Fruit fly (Drosophila melanogaster): ENCODE measurements around the gene CG15357.

DNA sequence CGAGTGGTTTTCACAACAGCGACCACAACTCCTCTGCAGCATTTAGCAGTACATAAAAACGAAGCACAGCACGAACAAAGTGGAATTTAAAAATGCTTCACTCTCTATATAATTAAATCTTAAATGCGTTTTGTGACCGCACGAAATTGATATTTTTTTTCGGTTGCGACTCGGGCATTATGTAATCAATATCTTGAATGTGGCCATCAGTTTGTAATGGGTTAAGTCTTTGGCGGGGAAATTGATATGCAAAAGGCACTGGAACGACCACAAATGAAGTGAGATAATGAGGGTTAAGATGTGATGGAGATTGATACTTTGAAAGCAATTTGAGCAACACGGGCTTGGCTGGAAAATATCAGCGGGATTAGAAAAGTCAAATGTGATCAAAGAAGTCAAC lies 21.7 kb downstream of the CG15357 start:
- TF ChIP-seq CG7368 (GFP tag; optimal IDR thresholded peaks at IDR 0.05) (no peak), CG31627 (GFP tag; optimal IDR thresholded peaks at IDR 0.05) (no peak), esn (GFP tag; optimal IDR thresholded peaks at IDR 0.05) (no peak), CG8119 (GFP tag; IDR thresholded peaks at IDR 0.05) (no peak), CG16779 (tag; optimal IDR thresholded peaks at IDR 0.05) (no peak), CG10669 (GFP tag; optimal IDR thresholded peaks at IDR 0.05) (no peak), Blimp-1 (GFP tag; optimal IDR thresholded peaks at IDR 0.05) (no peak), salr (GFP tag; optimal IDR thresholded peaks at IDR 0.05) (no peak), eg (GFP tag; IDR thresholded peaks at IDR 0.05) (no peak), CG3919 (GFP tag; optimal IDR thresholded peaks at IDR 0.05) (no peak), CG9139 (GFP tag; optimal IDR thresholded peaks at IDR 0.05) (no peak)

All from whole organism, prepupa.